Worm (Caenorhabditis elegans): ENCODE data around the gene nhr-136.

The nhr-136 gene

ce11 chrV:12106841-12107240 lies at the start of gene nhr-136:
Gene nhr-136 (plus strand): TSS chrV:12107141.
- TF ChIP-seq ztf-29 (GFP tag; IDR thresholded peaks at IDR 0.05) (no peak), ztf-23 (GFP tag; IDR thresholded peaks at IDR 0.05) (no peak), tab-1 (GFP tag; IDR thresholded peaks at IDR 0.05) (no peak), flt-1 (GFP tag; IDR thresholded peaks at IDR 0.05) (no peak), med-1 (GFP tag; optimal IDR thresholded peaks at IDR 0.05; ENCODE audit: insufficient read depth) (no peak), ref-1 (GFP tag; conservative IDR thresholded peaks at IDR 0.05) (no peak), klf-2 (GFP tag; conservative IDR thresholded peaks at IDR 0.05) (no peak), T22C8.4 (GFP tag; IDR thresholded peaks at IDR 0.05) (no peak)

ce11 chrV:12059719-12060118 lies 47.2 kb upstream of the nhr-136 start, which contains the start of gene R07B7.2:
Gene R07B7.2 (minus strand): TSS chrV:12059753.
- TF ChIP-seq ref-1 (GFP tag; conservative IDR thresholded peaks at IDR 0.05) (no peak), med-1 (GFP tag; optimal IDR thresholded peaks at IDR 0.05; ENCODE audit: insufficient read depth) (no peak), T22C8.4 (GFP tag; IDR thresholded peaks at IDR 0.05) (no peak), klf-2 (GFP tag; conservative IDR thresholded peaks at IDR 0.05) (no peak), ztf-23 (GFP tag; IDR thresholded peaks at IDR 0.05) (no peak), flt-1 (GFP tag; IDR thresholded peaks at IDR 0.05) (no peak), cog-1 (tag; optimal IDR thresholded peaks at IDR 0.05) (no peak), ztf-29 (GFP tag; IDR thresholded peaks at IDR 0.05) (no peak), tab-1 (GFP tag; IDR thresholded peaks at IDR 0.05) (no peak)

ce11 chrV:12063036-12063435 lies 43.9 kb upstream of the nhr-136 start, which contains the start of gene clh-6:
Gene clh-6 (minus strand): TSS chrV:12063368.
- TF ChIP-seq ztf-23 (GFP tag; IDR thresholded peaks at IDR 0.05) = 0 out of 2 replicates have a peak, but pooled peaks have one; percentile 31
- 0 out of 2 replicates have a peak, but pooled peaks have one; percentile 29 for TF ChIP-seq flt-1 (GFP tag; IDR thresholded peaks at IDR 0.05)
- TF ChIP-seq cog-1 (tag; optimal IDR thresholded peaks at IDR 0.05) = no peak

- TF ChIP-seq T22C8.4 (GFP tag; IDR thresholded peaks at IDR 0.05) (peak; percentile 48; the same call in 1 of the 2 replicates), flt-1 (GFP tag; IDR thresholded peaks at IDR 0.05) (0 out of 2 replicates have a peak, but pooled peaks have one; percentile 46), tab-1 (GFP tag; IDR thresholded peaks at IDR 0.05) (no peak)
Measured at ce11 chrV:12065369-12065768, 41.6 kb upstream of the nhr-136 start, which contains the start of gene pqn-53. Gene pqn-53 (minus strand): TSS chrV:12065391.

- TF ChIP-seq flt-1 (GFP tag; IDR thresholded peaks at IDR 0.05) (no peak), tab-1 (GFP tag; IDR thresholded peaks at IDR 0.05) (no peak), cog-1 (tag; optimal IDR thresholded peaks at IDR 0.05) (no peak), T22C8.4 (GFP tag; IDR thresholded peaks at IDR 0.05) (no peak), ztf-29 (GFP tag; IDR thresholded peaks at IDR 0.05) (no peak), klf-2 (GFP tag; conservative IDR thresholded peaks at IDR 0.05) (no peak), ref-1 (GFP tag; conservative IDR thresholded peaks at IDR 0.05) (no peak), med-1 (GFP tag; optimal IDR thresholded peaks at IDR 0.05; ENCODE audit: insufficient read depth) (no peak), ztf-23 (GFP tag; IDR thresholded peaks at IDR 0.05) (no peak)
Measured at ce11 chrV:12065859-12066258, 41.1 kb upstream of the nhr-136 start.

ce11 chrV:12068437-12068836 lies 38.5 kb upstream of the nhr-136 start, which contains the start of gene kmo-2:
Gene kmo-2 (minus strand): TSS chrV:12068537.
- TF ChIP-seq cog-1 (tag; optimal IDR thresholded peaks at IDR 0.05) (no peak), flt-1 (GFP tag; IDR thresholded peaks at IDR 0.05) (no peak), klf-2 (GFP tag; conservative IDR thresholded peaks at IDR 0.05) (no peak), ztf-29 (GFP tag; IDR thresholded peaks at IDR 0.05) (no peak), tab-1 (GFP tag; IDR thresholded peaks at IDR 0.05) (no peak), ztf-23 (GFP tag; IDR thresholded peaks at IDR 0.05) (no peak)

ce11 chrV:12070419-12070818 lies 36.5 kb upstream of the nhr-136 start, which contains the start of gene kmo-1:
Gene kmo-1 (minus strand): TSS chrV:12070519.
- TF ChIP-seq ref-1 (GFP tag; conservative IDR thresholded peaks at IDR 0.05) = no peak
- TF ChIP-seq T22C8.4 (GFP tag; IDR thresholded peaks at IDR 0.05) = no peak
- TF ChIP-seq ztf-29 (GFP tag; IDR thresholded peaks at IDR 0.05) = no peak
- no peak for TF ChIP-seq klf-2 (GFP tag; conservative IDR thresholded peaks at IDR 0.05)
- TF ChIP-seq cog-1 (tag; optimal IDR thresholded peaks at IDR 0.05) = no peak
- TF ChIP-seq med-1 (GFP tag; optimal IDR thresholded peaks at IDR 0.05; ENCODE audit: insufficient read depth) = no peak
- TF ChIP-seq ztf-23 (GFP tag; IDR thresholded peaks at IDR 0.05) = no peak
- no peak for TF ChIP-seq flt-1 (GFP tag; IDR thresholded peaks at IDR 0.05)
- TF ChIP-seq tab-1 (GFP tag; IDR thresholded peaks at IDR 0.05) = no peak

ce11 chrV:12071483-12071882 lies 35.5 kb upstream of the nhr-136 start:
- TF ChIP-seq flt-1 (GFP tag; IDR thresholded peaks at IDR 0.05) = no peak
- TF ChIP-seq ztf-29 (GFP tag; IDR thresholded peaks at IDR 0.05) = no peak
- TF ChIP-seq klf-2 (GFP tag; conservative IDR thresholded peaks at IDR 0.05) = no peak
- no peak for TF ChIP-seq T22C8.4 (GFP tag; IDR thresholded peaks at IDR 0.05)
- TF ChIP-seq tab-1 (GFP tag; IDR thresholded peaks at IDR 0.05) = no peak
- TF ChIP-seq cog-1 (tag; optimal IDR thresholded peaks at IDR 0.05) = no peak
- TF ChIP-seq med-1 (GFP tag; optimal IDR thresholded peaks at IDR 0.05; ENCODE audit: insufficient read depth) = no peak
- no peak for TF ChIP-seq ref-1 (GFP tag; conservative IDR thresholded peaks at IDR 0.05)
- no peak for TF ChIP-seq ztf-23 (GFP tag; IDR thresholded peaks at IDR 0.05)

ce11 chrV:12074886-12075285 lies 32.1 kb upstream of the nhr-136 start, which contains the start of gene R07B7.6:
Gene R07B7.6 (minus strand): TSS chrV:12074986.
- no peak for TF ChIP-seq klf-2 (GFP tag; conservative IDR thresholded peaks at IDR 0.05)
- no peak for TF ChIP-seq ref-1 (GFP tag; conservative IDR thresholded peaks at IDR 0.05)
- no peak for TF ChIP-seq med-1 (GFP tag; optimal IDR thresholded peaks at IDR 0.05; ENCODE audit: insufficient read depth)

ce11 chrV:12075983-12076382 lies 31.0 kb upstream of the nhr-136 start:
- no peak for TF ChIP-seq med-1 (GFP tag; optimal IDR thresholded peaks at IDR 0.05; ENCODE audit: insufficient read depth)
- no peak for TF ChIP-seq T22C8.4 (GFP tag; IDR thresholded peaks at IDR 0.05)
- no peak for TF ChIP-seq cog-1 (tag; optimal IDR thresholded peaks at IDR 0.05)
- TF ChIP-seq ztf-29 (GFP tag; IDR thresholded peaks at IDR 0.05) = no peak
- no peak for TF ChIP-seq tab-1 (GFP tag; IDR thresholded peaks at IDR 0.05)
- no peak for TF ChIP-seq ref-1 (GFP tag; conservative IDR thresholded peaks at IDR 0.05)
- TF ChIP-seq ztf-23 (GFP tag; IDR thresholded peaks at IDR 0.05) = no peak
- TF ChIP-seq klf-2 (GFP tag; conservative IDR thresholded peaks at IDR 0.05) = no peak
- TF ChIP-seq flt-1 (GFP tag; IDR thresholded peaks at IDR 0.05) = no peak

Data from whole organism, midembryonic.